Worm (Caenorhabditis elegans) whole organism, young adult: ENCODE results near the gene C06B3.7.

Experiments
- F23B12.7 ChIP-seq: sonication (generic microtip); optimal IDR thresholded peaks from 2 replicates; lab custom pipeline; 2017; ENCODE audit warnings: missing genetic modification characterization, mild to moderate bottlenecking, missing compliant biosample characterization, antibody characterized with exemption, moderate library complexity; ENCODE audit not compliant: insufficient read depth
- F55B11.4 ChIP-seq: sonication (generic microtip); optimal IDR thresholded peaks from 2 replicates; lab custom pipeline; 2016; ENCODE audit warnings: missing compliant biosample characterization, missing genetic modification characterization, borderline replicate concordance; ENCODE audit not compliant: insufficient read depth
- K11D2.4 ChIP-seq: fragments of 200-800 bp; sonication (Bioruptor generic); IDR thresholded peaks from 2 replicates; pipeline ENCODE4 v1.3.6; 2022; ENCODE audit warnings: missing genetic modification reagents, missing genetic modification characterization, missing compliant biosample characterization
- ZK185.1 ChIP-seq: sonication (generic microtip); optimal IDR thresholded peaks from 2 replicates; lab custom pipeline; 2016; ENCODE audit warnings: mild to moderate bottlenecking, missing genetic modification characterization, missing compliant biosample characterization; ENCODE audit not compliant: poor library complexity, severe bottlenecking
- ets-4 ChIP-seq: fragments of 200-800 bp; sonication (Bioruptor generic); optimal IDR thresholded peaks from 2 replicates; lab custom pipeline; 2018; ENCODE audit warnings: mild to moderate bottlenecking, missing genetic modification characterization, missing compliant biosample characterization
- hmg-1.2 ChIP-seq: fragments of 200-800 bp; sonication (Bioruptor generic); IDR thresholded peaks from 2 replicates; pipeline ENCODE4 v1.3.6; 2022; ENCODE audit warnings: missing genetic modification reagents, missing genetic modification characterization, missing compliant biosample characterization
- lin-35 ChIP-seq, 3 experiments: fragments of 150-350 bp in 2 of 3; sonication (generic microtip) in 1 of 3; optimal IDR thresholded peaks; 2 replicates each; lab custom pipeline; 2014 to 2018; ENCODE audit warnings: missing biosample characterization in 3 of 3, missing genetic modification characterization in 3 of 3, missing genetic modification reagents in 3 of 3
- madf-6 ChIP-seq: fragments of 200-800 bp; sonication (Bioruptor generic); IDR thresholded peaks from 2 replicates; pipeline ENCODE4 v1.3.6; 2022; ENCODE audit warnings: missing genetic modification reagents, missing genetic modification characterization, missing compliant biosample characterization
- mcd-1 ChIP-seq: fragments of 200-800 bp; sonication (Bioruptor generic); IDR thresholded peaks from 2 replicates; pipeline ENCODE4 v1.3.6; 2022; ENCODE audit warnings: missing genetic modification reagents, missing genetic modification characterization, missing compliant biosample characterization
- mxl-1 ChIP-seq: sonication (generic microtip); optimal IDR thresholded peaks from 2 replicates; lab custom pipeline; 2016; ENCODE audit warnings: missing genetic modification characterization, missing compliant biosample characterization
- nfyb-1 ChIP-seq: fragments of 200-800 bp; sonication (Bioruptor generic); IDR thresholded peaks from 2 replicates; pipeline ENCODE4 v1.3.6; 2022; ENCODE audit warnings: missing genetic modification reagents, missing genetic modification characterization, missing compliant biosample characterization
- pha-4 ChIP-seq: fragments of 150-350 bp; sonication (generic microtip); optimal IDR thresholded peaks from 2 replicates; lab custom pipeline; 2014; ENCODE audit warnings: missing biosample characterization, missing genetic modification reagents, missing genetic modification characterization
- snpc-4 ChIP-seq, 5 experiments: fragments of 150-350 bp in 1 of 5; sonication (generic microtip) in 4 of 5; optimal IDR thresholded peaks; 2 replicates each; lab custom pipeline; 2014 to 2018; ENCODE audit warnings: missing genetic modification characterization in 5 of 5, missing biosample characterization in 3 of 5, antibody characterized with exemption in 2 of 5, mild to moderate bottlenecking in 2 of 5, missing compliant biosample characterization in 2 of 5, missing genotype in 2 of 5, moderate library complexity in 2 of 5, missing genetic modification reagents in 1 of 5
- ztf-3 ChIP-seq: fragments of 200-800 bp; sonication (Bioruptor generic); optimal IDR thresholded peaks from 2 replicates; lab custom pipeline; 2018; ENCODE audit warnings: mild to moderate bottlenecking, missing genetic modification characterization, missing compliant biosample characterization

DNA sequence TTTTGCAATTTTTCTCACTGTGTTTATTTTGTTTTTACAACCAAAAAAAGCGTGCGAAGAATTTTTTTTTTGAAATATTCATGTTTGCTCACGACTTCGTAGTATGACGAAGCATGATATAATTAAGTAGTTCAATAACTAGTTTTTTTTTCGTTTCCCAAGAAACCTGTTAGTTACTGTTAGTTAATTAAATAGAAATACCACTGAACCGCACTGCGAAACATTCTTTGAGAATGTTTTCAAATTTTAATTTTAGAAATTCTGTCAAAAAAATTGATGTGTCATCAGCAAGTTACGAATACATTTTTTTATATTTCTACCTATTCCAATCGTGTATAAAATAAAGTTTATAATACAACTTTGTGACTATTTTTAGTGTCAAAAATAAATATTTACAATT lies 16.9 kb downstream of the C06B3.7 start, which contains the start of gene srxa-12:
- no peak for TF ChIP-seq ztf-3 (GFP tag; lab: Kevin White, UChicago)
- no peak for TF ChIP-seq K11D2.4
- TF ChIP-seq F23B12.7 (tag; lab: Kevin White, UChicago) = no peak
- no peak for TF ChIP-seq pha-4 (tag; lab: Kevin White, UChicago)
- TF ChIP-seq ets-4 (GFP tag; lab: Kevin White, UChicago) = no peak
- TF ChIP-seq hmg-1.2 (GFP tag; lab: Robert Waterston, UW) = no peak
- no peak for TF ChIP-seq madf-6 (GFP tag; lab: Robert Waterston, UW)
- TF ChIP-seq nfyb-1 = no peak
- TF ChIP-seq lin-35 (GFP tag; optimal IDR thresholded peaks at IDR 0.05; lab: Kevin White, UChicago) = no peak
- TF ChIP-seq mcd-1 = no peak
- TF ChIP-seq ZK185.1 (tag; lab: Kevin White, UChicago) = no peak
- TF ChIP-seq snpc-4 (GFP tag; optimal IDR thresholded peaks at IDR 0.05; lab: Kevin White, UChicago) = no peak
- no peak for TF ChIP-seq snpc-4 (tag; optimal IDR thresholded peaks at IDR 0.05; lab: Kevin White, UChicago)
- TF ChIP-seq F55B11.4 = no peak
- TF ChIP-seq mxl-1 (tag; lab: Kevin White, UChicago) = no peak
